Worm (Caenorhabditis elegans) whole organism, mixed stage, embryonic: Measurements from ENCODE around the gene F57F4.1.

ENCODE experiments used
- mep-1 ChIP-seq: fragments of 150-350 bp; optimal IDR thresholded peaks from 2 replicates; lab custom pipeline; 2017; ENCODE audit warnings: missing biosample characterization, missing genetic modification reagents, missing genetic modification characterization, inconsistent platforms
- nhr-28 ChIP-seq: fragments of 150-350 bp; optimal IDR thresholded peaks from 2 replicates; lab custom pipeline; 2014; ENCODE audit warnings: missing biosample characterization, missing genetic modification characterization
- pha-4 ChIP-seq: fragments of 150-350 bp; optimal IDR thresholded peaks from 2 replicates; lab custom pipeline; 2018; ENCODE audit warnings: missing biosample characterization, missing genetic modification reagents, missing genetic modification characterization
- snpc-4 ChIP-seq: fragments of 150-350 bp; optimal IDR thresholded peaks from 2 replicates; lab custom pipeline; 2014; ENCODE audit warnings: missing biosample characterization, missing genetic modification characterization

- no peak for TF ChIP-seq mep-1 (tag; lab: Kevin White, UChicago)
- no peak for TF ChIP-seq nhr-28 (tag; lab: Kevin White, UChicago)
- TF ChIP-seq snpc-4 (tag; lab: Kevin White, UChicago) = no peak
- no peak for TF ChIP-seq pha-4
These were observed 46.1 kb downstream of the F57F4.1 start, which contains the start of gene hpo-19 for ce11 chrV:6436332-6436731.
